Comparison of ENCODE assay signal across 2 fruit fly cellular contexts in the genomic region with DNA sequence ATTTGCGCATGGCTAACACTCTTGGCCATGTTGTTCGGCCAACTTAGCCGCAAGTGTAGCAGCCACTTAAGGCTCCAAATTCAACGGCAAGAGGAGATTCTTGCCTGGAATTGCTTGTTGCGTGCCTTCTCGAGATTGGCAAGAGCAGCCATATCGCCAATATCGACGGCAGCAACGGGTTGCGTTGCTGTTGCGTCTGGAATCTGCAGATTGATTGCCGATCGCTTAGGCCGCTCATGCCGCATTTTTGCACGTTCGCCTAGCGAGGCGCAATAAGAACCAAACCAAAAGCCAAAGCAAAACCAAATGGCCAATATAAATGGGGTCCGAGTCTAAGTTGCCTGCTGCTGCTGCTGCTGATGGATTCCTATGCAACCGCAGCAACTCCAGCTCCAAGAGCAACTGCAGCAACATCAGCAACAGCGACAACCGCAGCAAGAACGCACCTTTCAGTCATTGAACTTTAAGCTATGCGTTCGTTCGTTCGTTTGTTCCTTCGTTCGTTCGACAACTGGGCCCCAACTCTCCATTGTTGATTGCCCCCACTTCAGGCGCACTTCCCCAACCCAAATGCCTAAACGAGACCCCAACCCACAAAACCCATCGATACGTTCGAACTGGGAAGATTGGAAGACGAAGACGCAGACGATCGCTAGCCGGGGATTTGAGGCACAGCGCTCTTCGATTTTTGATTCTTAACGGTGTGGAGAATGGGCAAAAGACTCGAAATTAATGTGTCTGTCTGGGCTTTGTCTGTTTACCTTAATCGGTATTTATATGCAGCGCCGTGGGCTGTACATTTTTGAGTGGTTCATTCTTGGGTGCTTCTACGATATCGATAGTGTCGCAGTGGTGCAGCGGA.
A peak's percentile ranks its signal among the peaks of the same experiment; 100 is the strongest.
TF ChIP-seq lines count a peak whose summit lies in the region.

No protein-coding gene starts in this region.

- TF ChIP-seq CTCF in whole organism, embryonic (GFP tag; optimal IDR thresholded peaks at IDR 0.05; lab: Kevin White, UChicago) = no peak

TF ChIP-seq in whole organism, embryonic, 481 proteins besides CTCF, POLR2A, EP300 and RAD21:
- TF ChIP-seq CG1529 (GFP tag; optimal IDR thresholded peaks at IDR 0.05; lab: Kevin White, UChicago) (no peak), CG14710 (tag; optimal IDR thresholded peaks at IDR 0.05; lab: Kevin White, UChicago) (no peak), zfh1 (GFP tag; IDR thresholded peaks at IDR 0.05; lab: Robert Waterston, UW) (0 out of 3 replicates have a peak, but pooled peaks have one; percentile 33), kni (GFP tag; optimal IDR thresholded peaks at IDR 0.05; lab: Kevin White, UChicago) (peak; percentile 89), Hr51 (GFP tag; optimal IDR thresholded peaks at IDR 0.05; lab: Kevin White, UChicago) (no peak), Deaf1 (tag; optimal IDR thresholded peaks at IDR 0.05; lab: Kevin White, UChicago) (peak; percentile 33), gsb-n (tag; optimal IDR thresholded peaks at IDR 0.05; lab: Kevin White, UChicago) (peak; percentile 63), CG18476 (GFP tag; optimal IDR thresholded peaks at IDR 0.05; lab: Kevin White, UChicago) (no peak), grn (GFP tag; optimal IDR thresholded peaks at IDR 0.05; lab: Kevin White, UChicago) (peak; percentile 44), oc (tag; optimal IDR thresholded peaks at IDR 0.05; lab: Kevin White, UChicago) (peak; percentile 22), pum (GFP tag; optimal IDR thresholded peaks at IDR 0.05; lab: Kevin White, UChicago) (no peak), CG2199 (GFP tag; IDR thresholded peaks at IDR 0.05; lab: Robert Waterston, UW) (peak; percentile 86), pros (GFP tag; optimal IDR thresholded peaks at IDR 0.05; lab: Kevin White, UChicago) (peak; percentile 57), fru (optimal IDR thresholded peaks at IDR 0.05; lab: Kevin White, UChicago) (no peak), CG7745 (tag; optimal IDR thresholded peaks at IDR 0.05; lab: Kevin White, UChicago) (peak; percentile 22), amos (GFP tag; IDR thresholded peaks at IDR 0.05; lab: Robert Waterston, UW; ENCODE audit: partially characterized antibody) (no peak), abd-A (tag; optimal IDR thresholded peaks at IDR 0.05; lab: Kevin White, UChicago) (peak; percentile 67), sug (tag; optimal IDR thresholded peaks at IDR 0.05; lab: Kevin White, UChicago) (no peak), CG11247 (GFP tag; IDR thresholded peaks at IDR 0.05; lab: Robert Waterston, UW) (no peak), Atf-2 (GFP tag; optimal IDR thresholded peaks at IDR 0.05; lab: Kevin White, UChicago) (no peak), Opbp (GFP tag; IDR thresholded peaks at IDR 0.05; lab: Robert Waterston, UW; ENCODE audit: partially characterized antibody) (0 out of 3 replicates have a peak, but pooled peaks have one; percentile 10), her (GFP tag; optimal IDR thresholded peaks at IDR 0.05; lab: Kevin White, UChicago) (no peak), Blimp-1 (GFP tag; optimal IDR thresholded peaks at IDR 0.05; lab: Kevin White, UChicago) (peak; percentile 27), Hr78 (GFP tag; optimal IDR thresholded peaks at IDR 0.05; lab: Kevin White, UChicago) (peak in 1 of 2 experiments; percentile 15)

TF ChIP-seq in whole organism, pupa, 21 proteins besides CTCF, POLR2A, EP300 and RAD21:
- TF ChIP-seq Pif1B (GFP tag; optimal IDR thresholded peaks at IDR 0.05; lab: Kevin White, UChicago) = no peak
- TF ChIP-seq EcR (GFP tag; optimal IDR thresholded peaks at IDR 0.05; lab: Kevin White, UChicago) = peak; percentile 86
- no peak for TF ChIP-seq rn (GFP tag; IDR thresholded peaks at IDR 0.05; lab: Robert Waterston, UW)
TF ChIP-seq in whole organism, pupa: peak in this region for 1.
